Worm (Caenorhabditis elegans) whole organism, late embryonic: ENCODE results near the gene C54D10.4.

Experiments
- F13H6.1 ChIP-seq: sonication (generic microtip); optimal IDR thresholded peaks from 2 replicates; lab custom pipeline; 2016; ENCODE audit warnings: missing genetic modification characterization, missing compliant biosample characterization
- ahr-1 ChIP-seq: sonication (generic microtip); optimal IDR thresholded peaks from 2 replicates; lab custom pipeline; 2016; ENCODE audit warnings: missing genetic modification characterization, missing compliant biosample characterization
- ets-4 ChIP-seq: sonication (generic microtip); optimal IDR thresholded peaks from 2 replicates; lab custom pipeline; 2016; ENCODE audit warnings: missing genetic modification characterization, missing compliant biosample characterization
- unc-42 ChIP-seq: sonication (generic microtip); optimal IDR thresholded peaks from 2 replicates; lab custom pipeline; 2016; ENCODE audit warnings: missing genotype, missing genetic modification characterization, missing compliant biosample characterization

DNA sequence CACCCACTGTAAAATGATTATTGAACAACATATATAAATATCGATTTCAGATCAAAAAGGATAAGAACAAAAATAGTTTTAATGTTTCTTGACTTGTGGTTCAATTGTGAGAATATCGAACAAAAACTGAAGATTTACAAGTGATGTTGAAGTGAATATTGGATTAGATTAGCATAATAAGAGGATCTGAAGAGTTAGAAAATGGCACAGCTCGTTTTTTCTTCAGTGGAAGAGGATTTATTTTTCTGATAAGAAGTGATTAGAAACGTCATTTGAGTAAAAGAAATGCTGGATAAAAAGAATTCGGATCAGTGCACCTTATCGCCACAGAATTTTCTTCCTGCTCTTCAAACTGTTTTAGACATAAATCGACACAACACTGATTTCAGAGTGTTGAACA is 25.0 kb downstream of the C54D10.4 start, which contains the start of gene twk-14:
- no peak for TF ChIP-seq ahr-1 (tag; lab: Kevin White, UChicago)
- no peak for TF ChIP-seq F13H6.1
- TF ChIP-seq ets-4 (tag; lab: Kevin White, UChicago) = no peak
- no peak for TF ChIP-seq unc-42 (tag; lab: Kevin White, UChicago)
